Worm (Caenorhabditis elegans): ENCODE results near the gene F48G7.5.

ce11 chrV:620987-621386 is 1.7 kb downstream of the F48G7.5 start:
- TF ChIP-seq fkh-2 (tag; optimal IDR thresholded peaks at IDR 0.05) (no peak), nhr-28 (tag; optimal IDR thresholded peaks at IDR 0.05) (no peak), ztf-11 (tag; optimal IDR thresholded peaks at IDR 0.05) (no peak)

Data from whole organism, L3 larva.